Worm (Caenorhabditis elegans): ENCODE measurements around the gene oac-58.

ce11 chrIV:12274365-12274764 lies 37.1 kb downstream of the oac-58 start:
- TF ChIP-seq scrt-1 (GFP tag; IDR thresholded peaks at IDR 0.05) (no peak), sea-1 (GFP tag; conservative IDR thresholded peaks at IDR 0.05) (no peak), tbx-11 (GFP tag; IDR thresholded peaks at IDR 0.05) (no peak), B0310.2 (tag; optimal IDR thresholded peaks at IDR 0.05) (no peak), ama-1 (optimal IDR thresholded peaks at IDR 0.05) (no peak), flt-1 (GFP tag; IDR thresholded peaks at IDR 0.05) (no peak), tra-4 (tag; optimal IDR thresholded peaks at IDR 0.05) (no peak), ceh-13 (GFP tag; optimal IDR thresholded peaks at IDR 0.05) (no peak), hnd-1 (tag; optimal IDR thresholded peaks at IDR 0.05) (no peak), hmbx-1 (tag; optimal IDR thresholded peaks at IDR 0.05) (no peak), tbx-37 (GFP tag; conservative IDR thresholded peaks at IDR 0.05) (no peak), F13C5.2 (tag; optimal IDR thresholded peaks at IDR 0.05) (no peak)

Data from whole organism, early embryonic.